Worm (Caenorhabditis elegans) whole organism, L3 larva: ENCODE measurements around the gene mob-4.

Source experiments
- ceh-16 ChIP-seq: sonication (generic microtip); optimal IDR thresholded peaks from 2 replicates; lab custom pipeline; 2017; ENCODE audit warnings: missing biosample characterization, missing genetic modification characterization
- elt-1 ChIP-seq: fragments of 150-350 bp; optimal IDR thresholded peaks from 2 replicates; lab custom pipeline; 2014; ENCODE audit warnings: missing biosample characterization, missing genetic modification characterization
- hmg-11 ChIP-seq: sonication (generic microtip); optimal IDR thresholded peaks from 2 replicates; lab custom pipeline; 2016; ENCODE audit warnings: missing genetic modification characterization, missing compliant biosample characterization
- nhr-77 ChIP-seq: fragments of 150-350 bp; optimal IDR thresholded peaks from 2 replicates; lab custom pipeline; 2014; ENCODE audit warnings: missing biosample characterization, missing genetic modification characterization
- snpc-4 ChIP-seq: fragments of 150-350 bp; optimal IDR thresholded peaks from 2 replicates; lab custom pipeline; 2014; ENCODE audit warnings: missing biosample characterization, missing genetic modification characterization
- tbx-2 ChIP-seq: sonication (generic microtip); optimal IDR thresholded peaks from 2 replicates; lab custom pipeline; 2016; ENCODE audit warnings: mild to moderate bottlenecking, missing genetic modification characterization, missing compliant biosample characterization
- unc-62 ChIP-seq: fragments of 150-350 bp; sonication (generic microtip); optimal IDR thresholded peaks from 4 replicates; lab custom pipeline; 2014; ENCODE audit warnings: missing biosample characterization, missing genetic modification reagents, missing genetic modification characterization

ce11 chrIII:8258045-8258444 is 33.1 kb downstream of the mob-4 start, which contains the start of gene ncr-2:
- TF ChIP-seq unc-62 (GFP tag; lab: Kevin White, UChicago) = no peak
- TF ChIP-seq tbx-2 (tag; lab: Kevin White, UChicago) = no peak
- TF ChIP-seq elt-1 (tag; lab: Kevin White, UChicago) = no peak
- no peak for TF ChIP-seq nhr-77
- no peak for TF ChIP-seq ceh-16 (tag; lab: Kevin White, UChicago)
- no peak for TF ChIP-seq snpc-4
- no peak for TF ChIP-seq hmg-11
